Fruit fly (Drosophila melanogaster) whole organism, prepupa: ENCODE measurements around the gene CG18563.

Source experiments
- CG11902 ChIP-seq: fragments of 200-800 bp; sonication (Bioruptor generic); optimal IDR thresholded peaks from 3 replicates; lab custom pipeline; 2016; ENCODE audit warnings: missing biosample characterization, missing genetic modification characterization
- CG15336 ChIP-seq: fragments of 200-800 bp; sonication (Bioruptor generic); IDR thresholded peaks from 2 replicates; pipeline ENCODE4 v1.3.6; 2022; ENCODE audit warnings: missing biosample characterization, missing genetic modification characterization
- CG6792 ChIP-seq: fragments of 200-800 bp; sonication (Bioruptor generic); optimal IDR thresholded peaks from 3 replicates; lab custom pipeline; 2016; ENCODE audit warnings: missing biosample characterization, missing genetic modification characterization
- CG6808 ChIP-seq: fragments of 200-800 bp; sonication (Bioruptor generic); optimal IDR thresholded peaks from 3 replicates; lab custom pipeline; 2017; ENCODE audit warnings: missing biosample characterization, missing genetic modification characterization, mild to moderate bottlenecking, moderate library complexity, missing genetic modification reagents
- CG8119 ChIP-seq: fragments of 200-800 bp; sonication (Bioruptor generic); IDR thresholded peaks from 3 replicates; pipeline ENCODE4 v1.3.6; 2022; ENCODE audit warnings: missing biosample characterization, missing genetic modification characterization
- Hr38 ChIP-seq: sonication (Bioruptor generic); optimal IDR thresholded peaks from 2 replicates; lab custom pipeline; 2016; ENCODE audit warnings: missing biosample characterization, missing genetic modification characterization
- Smox ChIP-seq: fragments of 200-800 bp; sonication (Bioruptor generic); optimal IDR thresholded peaks from 3 replicates; lab custom pipeline; 2016; ENCODE audit warnings: missing biosample characterization, missing genetic modification characterization
- Sox102F ChIP-seq: fragments of 200-800 bp; sonication (Bioruptor generic); optimal IDR thresholded peaks from 2 replicates; lab custom pipeline; 2016; ENCODE audit warnings: missing biosample characterization, mild to moderate bottlenecking, missing genetic modification characterization
- dac ChIP-seq: fragments of 200-800 bp; sonication (Bioruptor generic); optimal IDR thresholded peaks from 2 replicates; lab custom pipeline; 2017; ENCODE audit warnings: missing biosample characterization, mild to moderate bottlenecking, missing genetic modification characterization

dm6 chr2L:17480943-17481580 lies 23.2 kb upstream of the CG18563 start, which contains the start of the genes fws and Lamtor3:
- TF ChIP-seq Smox (GFP tag; lab: Kevin White, UChicago) (peak; percentile 96), CG11902 (GFP tag; lab: Kevin White, UChicago) (peak; percentile 98), Sox102F (GFP tag; lab: Kevin White, UChicago) (peak; percentile 98), CG6792 (peak; percentile 98), Hr38 (GFP tag; lab: Kevin White, UChicago) (peak; percentile 37), CG15336 (GFP tag; lab: Robert Waterston, UW) (peak; percentile 99), CG8119 (GFP tag; lab: Robert Waterston, UW) (peak; percentile 99), dac (GFP tag; lab: Kevin White, UChicago) (peak; percentile 99), CG6808 (GFP tag; lab: Kevin White, UChicago) (peak; percentile 92)
